Worm (Caenorhabditis elegans) whole organism, mixed stage, embryonic: Measurements from ENCODE around the gene T11G6.2.

ENCODE experiments used
- M03D4.4 ChIP-seq: sonication (generic microtip); optimal IDR thresholded peaks from 2 replicates; lab custom pipeline; 2017; ENCODE audit warnings: mild to moderate bottlenecking, missing genetic modification characterization, missing compliant biosample characterization
- bed-3 ChIP-seq: fragments of 200-800 bp; sonication (Bioruptor generic); optimal IDR thresholded peaks from 3 replicates; lab custom pipeline; 2018; ENCODE audit warnings: mild to moderate bottlenecking, missing genetic modification characterization, moderate library complexity, missing compliant biosample characterization
- blmp-1 ChIP-seq: fragments of 150-350 bp; optimal IDR thresholded peaks from 2 replicates; lab custom pipeline; 2014; ENCODE audit warnings: missing biosample characterization, missing genetic modification characterization
- ceh-39 ChIP-seq: fragments of 150-350 bp; optimal IDR thresholded peaks from 2 replicates; lab custom pipeline; 2014; ENCODE audit warnings: missing biosample characterization, missing genetic modification characterization
- ceh-43 ChIP-seq: fragments of 200-800 bp; sonication (Bioruptor generic); optimal IDR thresholded peaks from 2 replicates; lab custom pipeline; 2018; ENCODE audit warnings: mild to moderate bottlenecking, missing genetic modification characterization, moderate library complexity, missing compliant biosample characterization
- ceh-83 ChIP-seq: fragments of 200-800 bp; sonication (Bioruptor generic); optimal IDR thresholded peaks from 2 replicates; lab custom pipeline; 2018; ENCODE audit warnings: mild to moderate bottlenecking, missing genetic modification characterization, missing compliant biosample characterization
- ces-1 ChIP-seq: fragments of 150-350 bp; optimal IDR thresholded peaks from 2 replicates; lab custom pipeline; 2014; ENCODE audit warnings: missing biosample characterization, missing genetic modification reagents, missing genetic modification characterization
- cnd-1 ChIP-seq: fragments of 200-800 bp; sonication (Bioruptor generic); optimal IDR thresholded peaks from 2 replicates; lab custom pipeline; 2018; ENCODE audit warnings: mild to moderate bottlenecking, missing genetic modification characterization, missing compliant biosample characterization
- drap-1 ChIP-seq: fragments of 200-800 bp; sonication (Bioruptor generic); optimal IDR thresholded peaks from 3 replicates; lab custom pipeline; 2018; ENCODE audit warnings: mild to moderate bottlenecking, missing genetic modification characterization, missing compliant biosample characterization
- elt-3 ChIP-seq: fragments of 150-350 bp; optimal IDR thresholded peaks from 2 replicates; lab custom pipeline; 2014; ENCODE audit warnings: missing biosample characterization, missing genetic modification characterization
- flh-1 ChIP-seq: fragments of 200-800 bp; sonication (Bioruptor generic); optimal IDR thresholded peaks from 2 replicates; lab custom pipeline; 2018; ENCODE audit warnings: mild to moderate bottlenecking, missing genetic modification characterization, moderate library complexity, missing compliant biosample characterization
- ham-2 ChIP-seq: fragments of 200-800 bp; sonication (Bioruptor generic); optimal IDR thresholded peaks from 2 replicates; lab custom pipeline; 2018; ENCODE audit warnings: mild to moderate bottlenecking, missing genetic modification characterization, missing compliant biosample characterization
- hlh-1 ChIP-seq: fragments of 150-350 bp; optimal IDR thresholded peaks from 2 replicates; lab custom pipeline; 2014; ENCODE audit warnings: missing biosample characterization, missing genetic modification reagents, missing genetic modification characterization
- lin-13 ChIP-seq: fragments of 150-350 bp; optimal IDR thresholded peaks from 2 replicates; lab custom pipeline; 2014; ENCODE audit warnings: missing biosample characterization, missing genetic modification characterization
- lin-32 ChIP-seq: fragments of 200-800 bp; sonication (Bioruptor generic); optimal IDR thresholded peaks from 2 replicates; lab custom pipeline; 2018; ENCODE audit warnings: mild to moderate bottlenecking, missing genetic modification characterization, missing compliant biosample characterization
- lsy-2 ChIP-seq: fragments of 150-350 bp; optimal IDR thresholded peaks from 2 replicates; lab custom pipeline; 2014; ENCODE audit warnings: missing biosample characterization, missing genetic modification characterization
- mab-5 ChIP-seq: fragments of 150-350 bp; optimal IDR thresholded peaks from 2 replicates; lab custom pipeline; 2014; ENCODE audit warnings: missing biosample characterization, missing genetic modification characterization
- mep-1 ChIP-seq: fragments of 150-350 bp; optimal IDR thresholded peaks from 2 replicates; lab custom pipeline; 2017; ENCODE audit warnings: missing biosample characterization, missing genetic modification reagents, missing genetic modification characterization, inconsistent platforms
- mls-2 ChIP-seq: sonication (generic microtip); optimal IDR thresholded peaks from 2 replicates; lab custom pipeline; 2016; ENCODE audit warnings: mild to moderate bottlenecking, missing genetic modification characterization, moderate library complexity, missing compliant biosample characterization
- nhr-12 ChIP-seq: fragments of 150-350 bp; optimal IDR thresholded peaks from 2 replicates; lab custom pipeline; 2014; ENCODE audit warnings: missing biosample characterization, missing genetic modification characterization
- nhr-2 ChIP-seq: fragments of 150-350 bp; optimal IDR thresholded peaks from 2 replicates; lab custom pipeline; 2014; ENCODE audit warnings: missing biosample characterization, missing genetic modification characterization
- nhr-237 ChIP-seq: fragments of 150-350 bp; optimal IDR thresholded peaks from 2 replicates; lab custom pipeline; 2014; ENCODE audit warnings: missing biosample characterization, missing genetic modification characterization
- nhr-28 ChIP-seq: fragments of 150-350 bp; optimal IDR thresholded peaks from 2 replicates; lab custom pipeline; 2014; ENCODE audit warnings: missing biosample characterization, missing genetic modification characterization
- nhr-76 ChIP-seq: sonication (generic microtip); optimal IDR thresholded peaks from 2 replicates; lab custom pipeline; 2017; ENCODE audit warnings: missing biosample characterization, missing genetic modification characterization
- pha-4 ChIP-seq: fragments of 150-350 bp; optimal IDR thresholded peaks from 2 replicates; lab custom pipeline; 2018; ENCODE audit warnings: missing biosample characterization, missing genetic modification reagents, missing genetic modification characterization
- sem-2 ChIP-seq: fragments of 200-800 bp; sonication (Bioruptor generic); optimal IDR thresholded peaks from 2 replicates; lab custom pipeline; 2018; ENCODE audit warnings: mild to moderate bottlenecking, missing genetic modification characterization, missing compliant biosample characterization
- snpc-4 ChIP-seq: fragments of 150-350 bp; optimal IDR thresholded peaks from 2 replicates; lab custom pipeline; 2014; ENCODE audit warnings: missing biosample characterization, missing genetic modification characterization
- tbx-8 ChIP-seq: fragments of 200-800 bp; sonication (Bioruptor generic); optimal IDR thresholded peaks from 2 replicates; lab custom pipeline; 2018; ENCODE audit warnings: mild to moderate bottlenecking, missing genetic modification characterization, moderate library complexity, missing compliant biosample characterization
- unc-120 ChIP-seq: sonication (generic microtip); optimal IDR thresholded peaks from 2 replicates; lab custom pipeline; 2017; ENCODE audit warnings: missing genetic modification characterization, missing compliant biosample characterization; ENCODE audit not compliant: poor library complexity, severe bottlenecking
- unc-39 ChIP-seq: fragments of 150-350 bp; optimal IDR thresholded peaks from 2 replicates; lab custom pipeline; 2014; ENCODE audit warnings: missing biosample characterization, missing genetic modification characterization
- zip-8 ChIP-seq: fragments of 150-350 bp; optimal IDR thresholded peaks from 2 replicates; lab custom pipeline; 2014; ENCODE audit warnings: missing biosample characterization, missing genetic modification characterization
- ztf-11 ChIP-seq: fragments of 150-350 bp; optimal IDR thresholded peaks from 2 replicates; lab custom pipeline; 2014; ENCODE audit warnings: missing biosample characterization, missing genetic modification characterization

The T11G6.2 gene

DNA sequence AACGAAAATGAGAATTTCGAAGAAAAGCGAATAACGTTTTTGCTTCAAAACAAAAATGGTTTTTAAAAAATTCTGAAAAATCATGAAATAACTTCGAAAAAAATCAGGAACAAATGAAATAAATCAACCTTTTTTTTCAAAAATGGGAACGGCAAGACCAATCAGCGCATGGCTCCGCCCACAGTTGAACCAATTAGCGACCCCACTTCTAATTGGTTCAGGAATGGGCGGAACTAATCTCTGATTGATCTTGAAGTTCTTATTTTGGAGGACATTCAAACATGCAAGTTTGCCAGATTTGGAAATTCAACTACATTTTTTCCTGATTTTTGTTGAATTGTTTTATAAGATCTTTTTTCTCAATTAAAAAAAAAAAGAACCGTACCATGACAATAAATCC, 2.4 kb downstream of the T11G6.2 start:
- TF ChIP-seq snpc-4 (tag; lab: Kevin White, UChicago) (no peak), mep-1 (tag; lab: Kevin White, UChicago) (no peak), ceh-83 (no peak), ceh-43 (GFP tag; lab: Kevin White, UChicago) (no peak), nhr-2 (tag; lab: Kevin White, UChicago) (no peak), mls-2 (no peak), zip-8 (tag; lab: Kevin White, UChicago) (no peak), bed-3 (GFP tag; lab: Kevin White, UChicago) (no peak), lin-32 (no peak), drap-1 (GFP tag; lab: Kevin White, UChicago) (no peak), sem-2 (GFP tag; lab: Kevin White, UChicago) (no peak), nhr-28 (tag; lab: Kevin White, UChicago) (no peak), elt-3 (no peak), ztf-11 (no peak), unc-39 (tag; lab: Kevin White, UChicago) (no peak), unc-120 (tag; lab: Kevin White, UChicago) (no peak), tbx-8 (GFP tag; lab: Kevin White, UChicago) (no peak), lin-13 (tag; lab: Kevin White, UChicago) (no peak), cnd-1 (tag; lab: Kevin White, UChicago) (no peak), pha-4 (tag; lab: Kevin White, UChicago) (no peak)
- TF ChIP-seq, all 35 proteins: peak for 0

DNA sequence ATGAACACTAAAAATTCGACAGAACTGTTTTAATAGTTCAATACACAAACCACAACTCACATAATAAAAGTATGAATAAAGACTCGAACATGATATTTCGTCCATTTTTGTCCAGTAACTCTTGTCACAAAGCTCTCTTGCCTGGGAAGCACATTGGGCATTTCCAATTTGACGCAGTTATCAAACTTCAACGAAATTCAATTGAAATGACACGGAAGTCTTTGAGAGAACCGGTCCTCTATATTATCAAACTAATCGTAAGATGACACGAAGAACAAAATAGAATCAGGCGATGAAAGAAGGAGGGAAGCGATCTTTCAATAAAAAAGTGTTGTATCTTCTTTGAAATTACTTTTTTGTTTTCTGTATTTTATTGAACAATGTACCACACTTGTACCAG, 3.2 kb downstream of the T11G6.2 start, which contains the start of gene T11G6.3:
TSS of gene T11G6.3 (minus strand) at position 189 of the 400 bp plus-strand sequence.
- no peak for TF ChIP-seq ces-1 (GFP tag; lab: Kevin White, UChicago)

DNA sequence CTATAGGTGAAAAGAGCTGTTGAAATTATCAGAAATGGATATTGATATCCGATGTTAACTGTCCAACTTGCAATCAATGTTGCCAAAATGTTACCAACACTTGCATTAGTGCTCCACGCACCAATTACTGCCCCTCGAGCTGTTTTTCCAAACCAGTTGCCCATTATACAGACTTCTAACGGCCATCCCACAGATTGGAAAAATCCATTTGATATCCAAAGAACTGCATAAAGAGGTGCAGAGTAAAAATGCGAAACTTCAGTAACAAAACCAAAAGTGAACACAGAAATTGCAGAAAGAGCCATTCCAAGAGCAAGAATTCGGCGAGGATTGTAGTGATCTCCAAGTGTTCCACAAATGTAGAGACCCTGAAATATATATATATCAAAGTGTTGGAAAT, 4.3 kb downstream of the T11G6.2 start:
- no peak for TF ChIP-seq cnd-1 (tag; lab: Kevin White, UChicago)
- TF ChIP-seq lin-32: no peak
- TF ChIP-seq mls-2: no peak
- no peak for TF ChIP-seq nhr-2 (tag; lab: Kevin White, UChicago)
- TF ChIP-seq nhr-76 (tag; lab: Kevin White, UChicago): no peak
- TF ChIP-seq ceh-39 (tag; lab: Kevin White, UChicago): no peak
- TF ChIP-seq unc-39 (tag; lab: Kevin White, UChicago): no peak
- no peak for TF ChIP-seq mab-5 (tag; lab: Kevin White, UChicago)
- no peak for TF ChIP-seq lin-13 (tag; lab: Kevin White, UChicago)
- no peak for TF ChIP-seq flh-1 (GFP tag; lab: Kevin White, UChicago)
- no peak for TF ChIP-seq M03D4.4 (tag; lab: Kevin White, UChicago)
- no peak for TF ChIP-seq ceh-43 (GFP tag; lab: Kevin White, UChicago)
- no peak for TF ChIP-seq ceh-83
- no peak for TF ChIP-seq ham-2 (GFP tag; lab: Kevin White, UChicago)
- TF ChIP-seq mep-1 (tag; lab: Kevin White, UChicago): no peak
- no peak for TF ChIP-seq unc-120 (tag; lab: Kevin White, UChicago)
- no peak for TF ChIP-seq drap-1 (GFP tag; lab: Kevin White, UChicago)
- TF ChIP-seq lsy-2 (tag; lab: Kevin White, UChicago): no peak
- no peak for TF ChIP-seq pha-4 (tag; lab: Kevin White, UChicago)
- no peak for TF ChIP-seq ces-1 (GFP tag; lab: Kevin White, UChicago)

DNA sequence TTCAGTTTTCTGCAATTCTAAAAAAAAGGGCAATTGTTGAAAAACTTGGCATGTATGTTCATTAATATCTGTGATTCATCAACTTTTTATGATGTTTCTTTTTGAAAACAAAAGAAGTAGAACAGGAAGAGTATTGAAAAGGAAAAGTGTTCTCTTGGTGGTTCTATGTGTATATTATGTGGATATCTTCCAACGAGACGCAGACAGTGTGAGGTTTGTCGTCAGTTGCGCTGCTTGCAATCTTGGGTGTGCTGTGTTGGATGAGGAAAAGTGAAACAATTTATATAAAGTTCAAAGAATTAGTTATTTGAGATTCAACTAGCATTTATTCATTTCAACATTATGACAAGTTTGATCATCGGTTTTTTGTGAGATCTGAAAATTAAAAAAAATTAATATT, 5.9 kb downstream of the T11G6.2 start:
- TF ChIP-seq blmp-1 (tag; lab: Kevin White, UChicago) (no peak), lin-32 (no peak), hlh-1 (tag; lab: Kevin White, UChicago) (peak; percentile 77)

DNA sequence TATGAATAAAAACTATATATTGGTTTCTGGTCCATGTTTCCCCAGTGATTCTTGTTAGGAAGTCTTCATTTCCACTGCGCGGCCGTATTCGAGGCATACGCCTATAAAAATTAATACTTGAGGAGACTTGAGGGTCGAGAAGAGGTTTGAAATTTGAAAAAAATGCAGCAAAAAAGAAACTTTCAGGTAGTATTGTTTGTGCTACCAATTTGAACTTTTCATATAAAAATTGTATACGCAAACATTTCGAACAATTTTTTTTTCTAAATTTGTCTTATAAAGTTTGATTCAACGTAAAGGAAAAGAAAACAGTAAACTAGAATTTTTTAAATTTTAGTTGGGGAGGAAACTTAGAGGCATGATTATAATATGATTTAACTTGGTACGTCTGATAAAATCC, 6.5 kb downstream of the T11G6.2 start, which contains the start of gene T11G6.4:
TSS of gene T11G6.4 (minus strand) at position 101 of the 400 bp plus-strand sequence.
- TF ChIP-seq nhr-2 (tag; lab: Kevin White, UChicago): no peak
- TF ChIP-seq drap-1 (GFP tag; lab: Kevin White, UChicago): no peak
- no peak for TF ChIP-seq ham-2 (GFP tag; lab: Kevin White, UChicago)
- no peak for TF ChIP-seq lsy-2 (tag; lab: Kevin White, UChicago)
- no peak for TF ChIP-seq ceh-39 (tag; lab: Kevin White, UChicago)
- TF ChIP-seq nhr-237 (tag; lab: Kevin White, UChicago): no peak
- TF ChIP-seq tbx-8 (GFP tag; lab: Kevin White, UChicago): no peak
- TF ChIP-seq nhr-12 (tag; lab: Kevin White, UChicago): no peak
- TF ChIP-seq bed-3 (GFP tag; lab: Kevin White, UChicago): no peak
- TF ChIP-seq hlh-1 (tag; lab: Kevin White, UChicago): no peak
- no peak for TF ChIP-seq ztf-11
- TF ChIP-seq, all 35 proteins: peak for 0
